Fruit fly (Drosophila melanogaster) whole organism: ENCODE results near the gene CG4789.

Experiments
- CG8478 ChIP-seq: fragments of >200 bp; optimal IDR thresholded peaks from 2 replicates; lab custom pipeline; 2018; ENCODE audit warnings: inconsistent platforms
- Dll ChIP-seq: fragments of >200 bp; optimal IDR thresholded peaks from 2 replicates; lab custom pipeline; 2017
- EcR ChIP-seq, 2 experiments: fragments of >200 bp; optimal IDR thresholded peaks; 2 replicates each; lab custom pipeline; 2017; ENCODE audit warnings: missing biosample characterization in 2 of 2, missing genetic modification characterization in 2 of 2, missing genetic modification reagents in 2 of 2
- pan ChIP-seq: fragments of >200 bp; optimal IDR thresholded peaks from 2 replicates; lab custom pipeline; 2017
- psq ChIP-seq: fragments of >200 bp; optimal IDR thresholded peaks from 2 replicates; lab custom pipeline; 2017
- usp ChIP-seq: fragments of >200 bp; optimal IDR thresholded peaks from 2 replicates; lab custom pipeline; 2017; ENCODE audit warnings: missing biosample characterization, missing genetic modification characterization, mixed read lengths

dm6 chrX:16803299-16803698, 2.6 kb downstream of the CG4789 start, which contains the start of the genes Rai1 and CG13005:
- TF ChIP-seq pan (lab: Kevin White, UChicago) (no peak), psq (lab: Kevin White, UChicago) (no peak), CG8478 (lab: Kevin White, UChicago) (no peak), Dll (lab: Kevin White, UChicago) (no peak), usp (GFP tag; lab: Kevin White, UChicago) (no peak), EcR (GFP tag; optimal IDR thresholded peaks at IDR 0.05; lab: Kevin White, UChicago) (no peak)
